Worm (Caenorhabditis elegans): Measurements from ENCODE around the gene F38A1.9.

Gene F38A1.9

ce11 chrIV:1245244-1245643, at the start of gene F38A1.9:
Gene F38A1.9 (minus strand): TSS chrIV:1245344.
- TF ChIP-seq F13C5.2 (tag; optimal IDR thresholded peaks at IDR 0.05) (no peak), hmbx-1 (tag; optimal IDR thresholded peaks at IDR 0.05) (no peak), hnd-1 (tag; optimal IDR thresholded peaks at IDR 0.05) (no peak), ets-7 (tag; optimal IDR thresholded peaks at IDR 0.05) (no peak), aly-1 (tag; optimal IDR thresholded peaks at IDR 0.05) (no peak), ceh-13 (GFP tag; optimal IDR thresholded peaks at IDR 0.05) (no peak), tbx-37 (GFP tag; conservative IDR thresholded peaks at IDR 0.05) (no peak)

- TF ChIP-seq ama-1 (optimal IDR thresholded peaks at IDR 0.05) (no peak), hnd-1 (tag; optimal IDR thresholded peaks at IDR 0.05) (no peak), ceh-13 (GFP tag; optimal IDR thresholded peaks at IDR 0.05) (no peak), tra-4 (tag; optimal IDR thresholded peaks at IDR 0.05) (no peak), pes-1 (GFP tag; IDR thresholded peaks at IDR 0.05) (no peak), flt-1 (GFP tag; IDR thresholded peaks at IDR 0.05) (no peak), tbx-11 (GFP tag; IDR thresholded peaks at IDR 0.05) (no peak), ets-7 (tag; optimal IDR thresholded peaks at IDR 0.05) (no peak), sea-1 (GFP tag; conservative IDR thresholded peaks at IDR 0.05) (no peak), tbx-37 (GFP tag; conservative IDR thresholded peaks at IDR 0.05) (no peak), B0310.2 (tag; optimal IDR thresholded peaks at IDR 0.05) (no peak), F13C5.2 (tag; optimal IDR thresholded peaks at IDR 0.05) (no peak)
Measured at ce11 chrIV:1289327-1289726, 44.2 kb upstream of the F38A1.9 start, which contains the start of gene plst-1. Gene plst-1 (plus strand): TSS chrIV:1289627.

ce11 chrIV:1286549-1286948, 41.4 kb upstream of the F38A1.9 start:
- no peak for TF ChIP-seq ama-1 (optimal IDR thresholded peaks at IDR 0.05)
- no peak for TF ChIP-seq sea-1 (GFP tag; conservative IDR thresholded peaks at IDR 0.05)
- TF ChIP-seq flt-1 (GFP tag; IDR thresholded peaks at IDR 0.05), result no peak
- TF ChIP-seq aly-1 (tag; optimal IDR thresholded peaks at IDR 0.05), result no peak
- no peak for TF ChIP-seq hmg-4 (GFP tag; optimal IDR thresholded peaks at IDR 0.05)
- TF ChIP-seq ets-7 (tag; optimal IDR thresholded peaks at IDR 0.05), result no peak
- TF ChIP-seq F13C5.2 (tag; optimal IDR thresholded peaks at IDR 0.05), result no peak
- TF ChIP-seq hnd-1 (tag; optimal IDR thresholded peaks at IDR 0.05), result no peak
- no peak for TF ChIP-seq tra-4 (tag; optimal IDR thresholded peaks at IDR 0.05)
- no peak for TF ChIP-seq B0310.2 (tag; optimal IDR thresholded peaks at IDR 0.05)
- TF ChIP-seq tbx-11 (GFP tag; IDR thresholded peaks at IDR 0.05), result no peak
- TF ChIP-seq ceh-13 (GFP tag; optimal IDR thresholded peaks at IDR 0.05), result no peak
- TF ChIP-seq ceh-36 (tag; optimal IDR thresholded peaks at IDR 0.05), result no peak
- TF ChIP-seq scrt-1 (GFP tag; IDR thresholded peaks at IDR 0.05), result no peak
- no peak for TF ChIP-seq tbx-37 (GFP tag; conservative IDR thresholded peaks at IDR 0.05)
- TF ChIP-seq hmbx-1 (tag; optimal IDR thresholded peaks at IDR 0.05), result no peak
- no peak for TF ChIP-seq pes-1 (GFP tag; IDR thresholded peaks at IDR 0.05)

- no peak for TF ChIP-seq tbx-11 (GFP tag; IDR thresholded peaks at IDR 0.05)
Measured at ce11 chrIV:1284877-1285276, 39.7 kb upstream of the F38A1.9 start.

- TF ChIP-seq flt-1 (GFP tag; IDR thresholded peaks at IDR 0.05) (no peak), scrt-1 (GFP tag; IDR thresholded peaks at IDR 0.05) (no peak), hmg-4 (GFP tag; optimal IDR thresholded peaks at IDR 0.05) (peak; percentile 8)
Measured at ce11 chrIV:1278945-1279344, 33.8 kb upstream of the F38A1.9 start.

ce11 chrIV:1277067-1277466, 31.9 kb upstream of the F38A1.9 start:
- TF ChIP-seq hmbx-1 (tag; optimal IDR thresholded peaks at IDR 0.05), result no peak
- no peak for TF ChIP-seq B0310.2 (tag; optimal IDR thresholded peaks at IDR 0.05)
- TF ChIP-seq ets-7 (tag; optimal IDR thresholded peaks at IDR 0.05), result no peak
- no peak for TF ChIP-seq ama-1 (optimal IDR thresholded peaks at IDR 0.05)
- no peak for TF ChIP-seq scrt-1 (GFP tag; IDR thresholded peaks at IDR 0.05)
- no peak for TF ChIP-seq pes-1 (GFP tag; IDR thresholded peaks at IDR 0.05)
- TF ChIP-seq tra-4 (tag; optimal IDR thresholded peaks at IDR 0.05), result no peak
- no peak for TF ChIP-seq hnd-1 (tag; optimal IDR thresholded peaks at IDR 0.05)
- no peak for TF ChIP-seq tbx-11 (GFP tag; IDR thresholded peaks at IDR 0.05)
- no peak for TF ChIP-seq flt-1 (GFP tag; IDR thresholded peaks at IDR 0.05)
- TF ChIP-seq tbx-37 (GFP tag; conservative IDR thresholded peaks at IDR 0.05), result no peak
- no peak for TF ChIP-seq ceh-13 (GFP tag; optimal IDR thresholded peaks at IDR 0.05)
- no peak for TF ChIP-seq F13C5.2 (tag; optimal IDR thresholded peaks at IDR 0.05)
- no peak for TF ChIP-seq aly-1 (tag; optimal IDR thresholded peaks at IDR 0.05)
- no peak for TF ChIP-seq hmg-4 (GFP tag; optimal IDR thresholded peaks at IDR 0.05)
- TF ChIP-seq ceh-36 (tag; optimal IDR thresholded peaks at IDR 0.05), result no peak
- TF ChIP-seq sea-1 (GFP tag; conservative IDR thresholded peaks at IDR 0.05), result no peak

- TF ChIP-seq hmbx-1 (tag; optimal IDR thresholded peaks at IDR 0.05) (no peak), hnd-1 (tag; optimal IDR thresholded peaks at IDR 0.05) (no peak), hmg-4 (GFP tag; optimal IDR thresholded peaks at IDR 0.05) (no peak)
Measured at ce11 chrIV:1275910-1276309, 30.8 kb upstream of the F38A1.9 start.

- TF ChIP-seq B0310.2 (tag; optimal IDR thresholded peaks at IDR 0.05) (no peak), hmbx-1 (tag; optimal IDR thresholded peaks at IDR 0.05) (no peak), ceh-36 (tag; optimal IDR thresholded peaks at IDR 0.05) (no peak), scrt-1 (GFP tag; IDR thresholded peaks at IDR 0.05) (no peak), pes-1 (GFP tag; IDR thresholded peaks at IDR 0.05) (no peak), hnd-1 (tag; optimal IDR thresholded peaks at IDR 0.05) (no peak), hmg-4 (GFP tag; optimal IDR thresholded peaks at IDR 0.05) (no peak)
Measured at ce11 chrIV:1274583-1274982, 29.4 kb upstream of the F38A1.9 start, which contains the start of gene C09E9.1. Gene C09E9.1 (plus strand): TSS chrIV:1274868.

- no peak for TF ChIP-seq scrt-1 (GFP tag; IDR thresholded peaks at IDR 0.05)
- TF ChIP-seq hnd-1 (tag; optimal IDR thresholded peaks at IDR 0.05), result no peak
- TF ChIP-seq ets-7 (tag; optimal IDR thresholded peaks at IDR 0.05), result no peak
- no peak for TF ChIP-seq ama-1 (optimal IDR thresholded peaks at IDR 0.05)
- no peak for TF ChIP-seq tra-4 (tag; optimal IDR thresholded peaks at IDR 0.05)
- no peak for TF ChIP-seq sea-1 (GFP tag; conservative IDR thresholded peaks at IDR 0.05)
- TF ChIP-seq pes-1 (GFP tag; IDR thresholded peaks at IDR 0.05), result no peak
- no peak for TF ChIP-seq tbx-37 (GFP tag; conservative IDR thresholded peaks at IDR 0.05)
- TF ChIP-seq hmg-4 (GFP tag; optimal IDR thresholded peaks at IDR 0.05), result no peak
- no peak for TF ChIP-seq B0310.2 (tag; optimal IDR thresholded peaks at IDR 0.05)
- TF ChIP-seq hmbx-1 (tag; optimal IDR thresholded peaks at IDR 0.05), result no peak
- no peak for TF ChIP-seq F13C5.2 (tag; optimal IDR thresholded peaks at IDR 0.05)
- TF ChIP-seq aly-1 (tag; optimal IDR thresholded peaks at IDR 0.05), result no peak
- TF ChIP-seq ceh-36 (tag; optimal IDR thresholded peaks at IDR 0.05), result no peak
- TF ChIP-seq tbx-11 (GFP tag; IDR thresholded peaks at IDR 0.05), result no peak
- TF ChIP-seq flt-1 (GFP tag; IDR thresholded peaks at IDR 0.05), result no peak
Measured at ce11 chrIV:1266724-1267123, 21.6 kb upstream of the F38A1.9 start, which contains the start of gene clec-170. Gene clec-170 (plus strand): TSS chrIV:1266866.
